Worm (Caenorhabditis elegans): ENCODE measurements around the gene tag-153.

DNA sequence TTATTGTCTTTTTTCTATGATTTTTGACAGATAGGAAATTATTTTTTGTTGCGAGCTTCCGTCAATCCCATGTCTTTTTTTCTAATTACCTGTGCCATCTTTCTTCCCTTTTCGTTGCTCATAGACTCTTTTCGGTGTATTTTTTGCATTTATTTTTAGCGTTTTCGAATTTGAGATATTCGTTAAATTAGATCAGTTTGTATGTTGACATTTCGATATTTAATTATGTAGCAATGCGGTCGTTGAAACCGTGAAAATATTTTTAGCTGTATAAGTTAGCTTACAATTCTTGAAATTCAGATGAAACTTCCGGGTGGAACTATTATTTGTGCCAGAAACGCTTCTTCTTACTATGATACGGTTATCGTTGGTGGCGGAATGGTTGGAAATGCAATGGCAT is 13.6 kb downstream of the tag-153 start, which contains the start of gene coq-6:
- TF ChIP-seq snpc-4 (tag; optimal IDR thresholded peaks at IDR 0.05) (no peak), nhr-12 (tag; optimal IDR thresholded peaks at IDR 0.05) (no peak), nhr-76 (tag; optimal IDR thresholded peaks at IDR 0.05) (no peak), lin-13 (tag; optimal IDR thresholded peaks at IDR 0.05) (no peak), nhr-237 (tag; optimal IDR thresholded peaks at IDR 0.05) (no peak), sptf-1 (tag; optimal IDR thresholded peaks at IDR 0.05) (no peak)
